Fruit fly (Drosophila melanogaster): ENCODE data around the gene CG5910.
A peak's percentile ranks its signal among the peaks of the same experiment; 100 is the strongest.

The CG5910 gene

DNA sequence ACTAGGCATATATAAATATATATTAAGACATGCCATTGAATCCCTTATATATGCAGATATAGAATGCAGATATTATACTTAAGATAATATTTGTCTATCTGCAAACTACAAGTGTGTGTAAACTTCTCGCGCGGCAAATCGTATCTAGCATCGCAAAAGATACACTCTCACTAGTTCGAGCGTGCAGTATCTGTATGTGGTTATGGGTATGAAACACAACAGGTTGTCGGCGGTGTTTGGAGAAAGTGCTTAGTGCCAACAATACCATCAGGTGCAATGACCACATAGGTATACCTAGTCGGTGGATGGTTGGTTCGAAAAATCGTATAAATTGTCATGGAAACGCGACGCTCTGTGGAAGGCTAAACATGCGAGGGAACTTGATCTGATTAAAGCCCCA, 37.7 kb upstream of the CG5910 start:
- TF ChIP-seq Vsx2 (GFP tag; optimal IDR thresholded peaks at IDR 0.05; ENCODE audit: partially characterized antibody): no peak
- TF ChIP-seq ey (GFP tag; optimal IDR thresholded peaks at IDR 0.05): no peak
- no peak for TF ChIP-seq fru (GFP tag; optimal IDR thresholded peaks at IDR 0.05)
- no peak for TF ChIP-seq brk (GFP tag; optimal IDR thresholded peaks at IDR 0.05)
- no peak for TF ChIP-seq h (GFP tag; optimal IDR thresholded peaks at IDR 0.05)
- TF ChIP-seq dmrt93B (GFP tag; optimal IDR thresholded peaks at IDR 0.05): no peak
- no peak for TF ChIP-seq br (GFP tag; optimal IDR thresholded peaks at IDR 0.05)
- no peak for TF ChIP-seq Dif (GFP tag; optimal IDR thresholded peaks at IDR 0.05; ENCODE audit: partially characterized antibody)
- no peak for TF ChIP-seq Hr78 (GFP tag; optimal IDR thresholded peaks at IDR 0.05)
- no peak for TF ChIP-seq sage (GFP tag; optimal IDR thresholded peaks at IDR 0.05)
- TF ChIP-seq Mio (GFP tag; optimal IDR thresholded peaks at IDR 0.05): no peak
- no peak for TF ChIP-seq Sp1 (GFP tag; optimal IDR thresholded peaks at IDR 0.05)
- no peak for TF ChIP-seq sv (GFP tag; optimal IDR thresholded peaks at IDR 0.05)
- TF ChIP-seq Jra (GFP tag; optimal IDR thresholded peaks at IDR 0.05): no peak
- no peak for TF ChIP-seq pan (optimal IDR thresholded peaks at IDR 0.05)
- TF ChIP-seq lola (GFP tag; optimal IDR thresholded peaks at IDR 0.05): no peak
- TF ChIP-seq Myc (optimal IDR thresholded peaks at IDR 0.05): no peak
- no peak for TF ChIP-seq Hr83 (GFP tag; optimal IDR thresholded peaks at IDR 0.05; ENCODE audit: poor library complexity, severe bottlenecking)

dm6 chr3L:20405337-20405887, 36.8 kb upstream of the CG5910 start:
- TF ChIP-seq psq (GFP tag; optimal IDR thresholded peaks at IDR 0.05) (no peak), dmrt93B (GFP tag; optimal IDR thresholded peaks at IDR 0.05) (no peak), brk (GFP tag; optimal IDR thresholded peaks at IDR 0.05) (no peak), dl (GFP tag; optimal IDR thresholded peaks at IDR 0.05; ENCODE audit: insufficient read depth in 1 of 2, partially characterized antibody in 2 of 2) (no peak), GATAd (GFP tag; optimal IDR thresholded peaks at IDR 0.05) (no peak), CrebA (GFP tag; optimal IDR thresholded peaks at IDR 0.05; ENCODE audit: borderline replicate concordance) (no peak), lola (GFP tag; optimal IDR thresholded peaks at IDR 0.05) (no peak), usp (GFP tag; optimal IDR thresholded peaks at IDR 0.05) (no peak), Hnf4 (GFP tag; optimal IDR thresholded peaks at IDR 0.05) (no peak), OdsH (GFP tag; optimal IDR thresholded peaks at IDR 0.05) (no peak), woc (GFP tag; optimal IDR thresholded peaks at IDR 0.05) (no peak), h (GFP tag; optimal IDR thresholded peaks at IDR 0.05) (no peak), fru (GFP tag; optimal IDR thresholded peaks at IDR 0.05) (no peak), Rel (GFP tag; optimal IDR thresholded peaks at IDR 0.05) (no peak), Rel (tag; optimal IDR thresholded peaks at IDR 0.05) (no peak), N (GFP tag; optimal IDR thresholded peaks at IDR 0.05) (no peak)

DNA sequence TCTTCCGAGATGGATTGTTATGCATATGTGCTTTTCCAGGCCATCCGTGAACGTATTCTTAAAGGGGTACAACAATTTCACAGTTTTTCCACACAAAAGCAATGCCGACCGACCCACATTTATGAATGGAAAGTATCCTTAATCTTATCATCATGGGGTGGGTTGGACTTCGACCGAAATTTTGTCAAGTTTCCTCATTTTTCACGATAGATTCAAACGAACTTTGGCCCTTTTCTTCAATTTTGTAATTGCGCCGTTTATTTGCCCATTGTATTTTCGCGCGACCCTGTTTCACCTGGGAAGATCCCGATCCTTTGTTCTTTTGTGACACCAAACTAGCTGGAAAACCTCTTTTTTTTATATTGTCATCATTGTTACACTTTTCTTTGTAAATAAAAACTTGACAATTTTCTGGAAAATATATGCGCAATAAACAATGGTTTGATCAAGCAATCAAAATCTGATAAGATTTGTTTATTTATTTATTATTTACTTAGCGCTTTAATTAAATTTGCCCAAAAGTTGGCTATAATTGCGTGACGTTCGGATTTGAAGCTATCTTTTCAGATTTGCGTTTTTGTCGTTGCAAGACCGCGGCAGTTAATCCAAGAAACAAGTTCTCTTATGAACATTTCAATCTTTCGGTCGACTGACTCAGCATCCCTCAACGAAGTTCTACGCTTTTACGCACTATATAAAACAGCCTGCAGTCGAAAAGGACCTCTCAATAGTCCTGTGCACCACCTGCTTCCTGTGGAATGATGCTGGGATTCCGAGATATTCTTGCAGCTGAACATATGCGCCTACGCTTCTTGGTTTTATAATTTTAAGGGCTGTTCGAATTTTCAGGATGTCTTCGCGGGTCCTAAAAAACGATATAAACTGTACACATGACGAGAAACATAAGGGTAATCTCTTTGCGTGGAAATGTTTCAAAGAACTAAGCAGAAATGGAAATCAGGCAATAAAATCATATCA, 36.0 kb upstream of the CG5910 start:
- TF ChIP-seq Sp1 (GFP tag; optimal IDR thresholded peaks at IDR 0.05) (peak; percentile 14), Myc (optimal IDR thresholded peaks at IDR 0.05) (peak; percentile 66), N (GFP tag; optimal IDR thresholded peaks at IDR 0.05) (peak; percentile 64), CG32264 (GFP tag; optimal IDR thresholded peaks at IDR 0.05) (no peak), Vsx2 (GFP tag; optimal IDR thresholded peaks at IDR 0.05; ENCODE audit: partially characterized antibody) (no peak)

DNA sequence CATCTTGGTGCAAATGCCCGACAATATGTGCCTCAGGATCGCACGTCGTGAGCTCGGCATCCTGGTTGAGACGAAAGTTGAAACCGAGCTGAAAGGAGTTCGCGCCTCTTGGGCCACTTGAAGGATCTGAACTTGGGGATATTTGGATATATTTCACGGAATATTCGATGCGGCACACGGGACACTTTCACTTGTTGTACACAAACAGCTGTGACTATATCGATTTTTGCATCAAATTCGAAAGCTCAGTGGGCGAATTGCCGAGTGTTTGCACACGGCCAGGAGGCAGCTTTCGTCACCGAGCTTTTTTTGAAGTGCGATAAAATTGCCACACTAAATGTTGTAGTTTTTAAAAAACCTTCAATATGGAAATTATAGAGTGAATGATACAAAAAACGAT, 31.9 kb upstream of the CG5910 start, which contains the start of gene CG13248:
CG13248 (minus strand) TSS at position 222 of the 400 bp plus-strand sequence.
- TF ChIP-seq tai (GFP tag; optimal IDR thresholded peaks at IDR 0.05) (no peak), foxo (GFP tag; optimal IDR thresholded peaks at IDR 0.05) (no peak), CG32264 (GFP tag; optimal IDR thresholded peaks at IDR 0.05) (no peak), rgr (GFP tag; optimal IDR thresholded peaks at IDR 0.05) (no peak), pan (optimal IDR thresholded peaks at IDR 0.05) (no peak), Rel (GFP tag; optimal IDR thresholded peaks at IDR 0.05) (no peak), Rel (tag; optimal IDR thresholded peaks at IDR 0.05) (no peak)
